Worm (Caenorhabditis elegans): ENCODE results near the gene sem-5.

sem-5 gene

DNA sequence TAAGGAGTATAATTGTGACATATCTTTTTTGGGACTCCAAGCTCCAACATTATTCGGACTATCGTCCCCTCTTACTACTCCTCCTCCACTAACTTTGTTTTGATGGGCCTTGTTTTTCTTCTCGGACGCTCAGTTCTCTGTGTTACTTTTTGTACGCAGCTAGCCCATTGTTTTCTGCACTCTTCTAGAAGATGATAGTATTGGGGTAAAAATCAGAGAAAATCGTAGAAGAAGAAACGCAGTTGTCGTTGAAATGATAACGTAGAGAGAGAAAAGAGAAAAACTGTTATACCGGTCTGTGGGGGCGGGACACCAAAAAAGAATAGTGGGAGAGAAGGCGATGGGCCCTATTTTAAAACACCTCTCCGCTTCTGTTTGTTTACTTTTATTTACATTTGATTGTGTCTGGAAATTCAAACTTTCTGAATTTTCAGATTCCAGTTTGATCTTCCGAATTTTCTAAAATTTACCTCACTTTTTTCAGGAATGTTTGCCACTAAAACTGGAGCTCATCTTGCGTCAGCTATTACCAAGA is 24.0 kb upstream of the sem-5 start, which contains the start of gene F45E1.4:
TSS of gene F45E1.4 (plus strand) at position 485 of the 535 bp plus-strand sequence.
- no peak for TF ChIP-seq madf-6 (GFP tag; IDR thresholded peaks at IDR 0.05)
- 0 out of 2 replicates have a peak, but pooled peaks have one; percentile 19 for TF ChIP-seq hsf-1 (GFP tag; IDR thresholded peaks at IDR 0.05)
- TF ChIP-seq hlh-12 (tag; optimal IDR thresholded peaks at IDR 0.05), result no peak

DNA sequence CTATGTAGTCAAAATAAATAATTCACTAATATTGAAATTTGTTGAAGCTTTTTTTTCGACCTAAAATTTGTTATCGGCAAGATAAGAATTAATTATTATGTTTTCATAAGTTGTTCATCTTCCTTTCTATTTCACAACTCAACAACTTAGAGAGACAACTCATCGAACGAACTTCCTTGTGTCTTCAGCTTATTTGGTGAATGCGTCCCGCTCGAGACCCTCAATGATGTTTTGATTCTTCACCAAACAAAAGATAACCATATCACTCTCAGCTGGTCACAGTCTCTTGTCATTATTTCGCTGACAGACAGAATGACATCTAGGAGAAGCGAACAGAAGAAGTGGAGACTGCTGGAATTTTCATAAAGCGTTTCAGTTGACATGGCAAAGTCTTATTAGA is 23.2 kb upstream of the sem-5 start:
- no peak for TF ChIP-seq Y56A3A.18 (GFP tag; IDR thresholded peaks at IDR 0.05)
- TF ChIP-seq ceh-79 (tag; optimal IDR thresholded peaks at IDR 0.05), result no peak
- TF ChIP-seq ztf-26 (tag; optimal IDR thresholded peaks at IDR 0.05), result no peak
- TF ChIP-seq aptf-2 (GFP tag; conservative IDR thresholded peaks at IDR 0.05), result no peak
- no peak for TF ChIP-seq F57C9.4 (tag; optimal IDR thresholded peaks at IDR 0.05)
- TF ChIP-seq tbp1 (GFP tag; optimal IDR thresholded peaks at IDR 0.05), result no peak
- TF ChIP-seq B0261.1 (tag; optimal IDR thresholded peaks at IDR 0.05), result no peak
- no peak for TF ChIP-seq let-526 (GFP tag; IDR thresholded peaks at IDR 0.05)
- no peak for TF ChIP-seq lin-54 (GFP tag; optimal IDR thresholded peaks at IDR 0.05)
- no peak for TF ChIP-seq tlf-1 (GFP tag; optimal IDR thresholded peaks at IDR 0.05)
- no peak for TF ChIP-seq ZK185.1 (tag; optimal IDR thresholded peaks at IDR 0.05; ENCODE audit: poor library complexity, severe bottlenecking)
- no peak for TF ChIP-seq madf-8 (GFP tag; conservative IDR thresholded peaks at IDR 0.05)
- no peak for TF ChIP-seq B0336.3 (GFP tag; IDR thresholded peaks at IDR 0.05)
- no peak for TF ChIP-seq F57A8.1 (GFP tag; optimal IDR thresholded peaks at IDR 0.05)
- TF ChIP-seq mcd-1 (GFP tag; IDR thresholded peaks at IDR 0.05), result no peak
- no peak for TF ChIP-seq Y53G8AR.9 (GFP tag; conservative IDR thresholded peaks at IDR 0.05)
- no peak for TF ChIP-seq hsf-1 (GFP tag; IDR thresholded peaks at IDR 0.05)
- no peak for TF ChIP-seq hlh-12 (tag; optimal IDR thresholded peaks at IDR 0.05)
- TF ChIP-seq somi-1 (GFP tag; optimal IDR thresholded peaks at IDR 0.05), result no peak

DNA sequence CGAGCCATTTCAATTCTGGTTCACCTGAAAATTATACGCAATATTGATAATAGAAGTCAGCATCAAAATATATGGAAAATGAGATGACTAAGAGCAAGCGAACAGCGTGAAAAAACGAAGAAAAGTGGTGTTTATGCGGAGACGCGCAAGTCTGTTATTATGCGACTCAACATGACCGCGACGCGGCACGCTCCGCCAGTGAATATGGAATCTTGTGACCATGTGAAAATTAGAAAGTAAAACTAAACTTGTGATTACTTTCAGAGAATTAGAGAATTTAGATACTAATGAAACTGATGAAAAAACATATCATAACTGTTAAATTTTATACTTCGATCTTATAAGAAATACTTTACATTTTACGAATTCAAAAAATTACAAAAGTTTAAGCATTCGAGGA is 20.5 kb upstream of the sem-5 start, which contains the start of gene his-71:
TSS of gene his-71 (minus strand) at position 24 of the 400 bp plus-strand sequence.
- TF ChIP-seq unc-130 (GFP tag; optimal IDR thresholded peaks at IDR 0.05), result no peak
- TF ChIP-seq B0035.1 (tag; optimal IDR thresholded peaks at IDR 0.05), result no peak
- no peak for TF ChIP-seq madf-3 (GFP tag; IDR thresholded peaks at IDR 0.05)
- no peak for TF ChIP-seq ztf-25 (GFP tag; IDR thresholded peaks at IDR 0.05)
- TF ChIP-seq ztf-28 (GFP tag; IDR thresholded peaks at IDR 0.05), result no peak
- TF ChIP-seq ztf-22 (GFP tag; optimal IDR thresholded peaks at IDR 0.05), result no peak
- TF ChIP-seq F33H1.4 (GFP tag; IDR thresholded peaks at IDR 0.05), result no peak
- TF ChIP-seq hmg-1.2 (GFP tag; IDR thresholded peaks at IDR 0.05), result no peak
- TF ChIP-seq Y95B8A.8 (GFP tag; IDR thresholded peaks at IDR 0.05), result no peak
- TF ChIP-seq F57C9.4 (tag; optimal IDR thresholded peaks at IDR 0.05), result no peak

ce11 chrX:7977452-7977851 is 15.9 kb upstream of the sem-5 start:
- no peak for TF ChIP-seq lag-1 (GFP tag; IDR thresholded peaks at IDR 0.05)
- no peak for TF ChIP-seq Y53G8AR.9 (GFP tag; conservative IDR thresholded peaks at IDR 0.05)
- no peak for TF ChIP-seq F22D6.2 (tag; optimal IDR thresholded peaks at IDR 0.05)
- no peak for TF ChIP-seq lir-1 (GFP tag; conservative IDR thresholded peaks at IDR 0.05)
- no peak for TF ChIP-seq F57A8.1 (GFP tag; optimal IDR thresholded peaks at IDR 0.05)

- no peak for TF ChIP-seq F49E8.2 (tag; optimal IDR thresholded peaks at IDR 0.05; ENCODE audit: insufficient read depth)
- TF ChIP-seq mcd-1 (GFP tag; IDR thresholded peaks at IDR 0.05), result no peak
- TF ChIP-seq madf-10 (tag; optimal IDR thresholded peaks at IDR 0.05), result no peak
- no peak for TF ChIP-seq pbrm-1 (GFP tag; IDR thresholded peaks at IDR 0.05)
- TF ChIP-seq K11D2.4 (GFP tag; IDR thresholded peaks at IDR 0.05), result no peak
- no peak for TF ChIP-seq sdz-38 (tag; optimal IDR thresholded peaks at IDR 0.05)
- no peak for TF ChIP-seq madf-3 (GFP tag; IDR thresholded peaks at IDR 0.05)
Measured at ce11 chrX:7976400-7976799, 14.9 kb upstream of the sem-5 start, which contains the start of gene F45E1.5. F45E1.5 (plus strand) TSS chrX:7976700.
